Fruit fly (Drosophila melanogaster) whole organism, wandering third instar larva: Measurements from ENCODE around the gene CG46468.

Experiments
- Abd-B ChIP-seq: fragments of >200 bp; optimal IDR thresholded peaks from 2 replicates; lab custom pipeline; 2017; ENCODE audit warnings: missing biosample characterization, missing genetic modification characterization
- CG32264 ChIP-seq: fragments of 200-800 bp; sonication (Bioruptor generic); optimal IDR thresholded peaks from 2 replicates; lab custom pipeline; 2016; ENCODE audit warnings: missing biosample characterization, missing genetic modification characterization
- CG9705 ChIP-seq: fragments of 200-800 bp; sonication (Bioruptor generic); optimal IDR thresholded peaks from 2 replicates; lab custom pipeline; 2018; ENCODE audit warnings: missing biosample characterization, mild to moderate bottlenecking, missing genetic modification characterization
- CrebA ChIP-seq: fragments of 200-800 bp; sonication (Bioruptor generic); optimal IDR thresholded peaks from 2 replicates; lab custom pipeline; 2016; ENCODE audit warnings: missing biosample characterization, mild to moderate bottlenecking, missing genetic modification characterization, borderline replicate concordance
- Dfd ChIP-seq: fragments of >200 bp; optimal IDR thresholded peaks from 2 replicates; lab custom pipeline; 2017; ENCODE audit warnings: missing biosample characterization, missing genetic modification characterization
- Dif ChIP-seq: fragments of 200-275, 200-300 bp; sonication (Bioruptor generic); optimal IDR thresholded peaks from 2 replicates; lab custom pipeline; 2018; ENCODE audit warnings: missing biosample characterization, missing genetic modification characterization; ENCODE audit not compliant: partially characterized antibody
- GATAd ChIP-seq: sonication (Bioruptor generic); optimal IDR thresholded peaks from 2 replicates; lab custom pipeline; 2016; ENCODE audit warnings: missing biosample characterization, missing genetic modification characterization
- HLH106 ChIP-seq: fragments of 200-800 bp; optimal IDR thresholded peaks from 3 replicates; lab custom pipeline; 2019; ENCODE audit warnings: missing biosample characterization, mild to moderate bottlenecking, missing genetic modification characterization, moderate library complexity
- Hnf4 ChIP-seq: fragments of 200-800 bp; sonication (Bioruptor generic); optimal IDR thresholded peaks from 2 replicates; lab custom pipeline; 2016; ENCODE audit warnings: missing biosample characterization, mild to moderate bottlenecking, missing genetic modification characterization
- Hr78 ChIP-seq: fragments of >200 bp; optimal IDR thresholded peaks from 2 replicates; lab custom pipeline; 2017; ENCODE audit warnings: missing biosample characterization, missing genetic modification characterization
- Hr83 ChIP-seq: fragments of 200-300 bp; sonication (Bioruptor generic); optimal IDR thresholded peaks from 2 replicates; lab custom pipeline; 2016; ENCODE audit warnings: missing biosample characterization, mild to moderate bottlenecking, missing genetic modification characterization, moderate library complexity; ENCODE audit not compliant: poor library complexity, severe bottlenecking
- Jra ChIP-seq: sonication (Bioruptor generic); optimal IDR thresholded peaks from 2 replicates; lab custom pipeline; 2016; ENCODE audit warnings: missing biosample characterization, missing genetic modification characterization
- Mio ChIP-seq: sonication (Bioruptor generic); optimal IDR thresholded peaks from 2 replicates; lab custom pipeline; 2016; ENCODE audit warnings: missing biosample characterization, missing genetic modification characterization
- Myc ChIP-seq: fragments of >200 bp; optimal IDR thresholded peaks from 2 replicates; lab custom pipeline; 2017
- N ChIP-seq: fragments of >200 bp; optimal IDR thresholded peaks from 2 replicates; lab custom pipeline; 2018; ENCODE audit warnings: missing biosample characterization, missing external identifiers, missing genetic modification characterization
- OdsH ChIP-seq: fragments of 200-800 bp; sonication (Bioruptor generic); optimal IDR thresholded peaks from 2 replicates; lab custom pipeline; 2016; ENCODE audit warnings: missing biosample characterization, mild to moderate bottlenecking, missing genetic modification characterization
- Rel ChIP-seq, 2 experiments: fragments of 200-800 bp; sonication (Bioruptor generic) in 1 of 2; optimal IDR thresholded peaks; 2 replicates in 1 of 2; 3 replicates in 1 of 2; lab custom pipeline; 2016 to 2019; ENCODE audit warnings: mild to moderate bottlenecking in 2 of 2, missing biosample characterization in 2 of 2, missing genetic modification characterization in 2 of 2, moderate library complexity in 1 of 2
- Sp1 ChIP-seq: fragments of 200-800 bp; sonication (Bioruptor generic); optimal IDR thresholded peaks from 3 replicates; lab custom pipeline; 2019; ENCODE audit warnings: missing biosample characterization, mild to moderate bottlenecking, missing genetic modification characterization, moderate library complexity
- Vsx2 ChIP-seq: fragments of 200-300, 225-300 bp; sonication (Bioruptor generic); optimal IDR thresholded peaks from 2 replicates; lab custom pipeline; 2018; ENCODE audit warnings: missing biosample characterization, missing genetic modification characterization; ENCODE audit not compliant: partially characterized antibody
- br ChIP-seq: fragments of 200-800 bp; sonication (Bioruptor generic); optimal IDR thresholded peaks from 2 replicates; lab custom pipeline; 2016; ENCODE audit warnings: missing biosample characterization, missing genetic modification characterization
- dl ChIP-seq, 2 experiments: fragments of 175-275, 200-275 bp in 1 of 2; fragments of 200-275 bp in 1 of 2; sonication (Bioruptor generic); optimal IDR thresholded peaks; lab custom pipeline; 2018; ENCODE audit warnings: mild to moderate bottlenecking in 2 of 2, missing biosample characterization in 2 of 2, missing genetic modification characterization in 2 of 2, moderate library complexity in 2 of 2; ENCODE audit not compliant: partially characterized antibody in 2 of 2, insufficient read depth in 1 of 2
- dmrt93B ChIP-seq: fragments of 200-800 bp; sonication (Bioruptor generic); optimal IDR thresholded peaks from 2 replicates; lab custom pipeline; 2018; ENCODE audit warnings: missing biosample characterization, mild to moderate bottlenecking, missing genetic modification characterization
- dsf ChIP-seq: sonication (Bioruptor generic); optimal IDR thresholded peaks from 2 replicates; lab custom pipeline; 2016; ENCODE audit warnings: missing biosample characterization, missing genetic modification characterization, borderline replicate concordance
- ey ChIP-seq: fragments of 200-800 bp; sonication (Bioruptor generic); optimal IDR thresholded peaks from 2 replicates; lab custom pipeline; 2016; ENCODE audit warnings: missing biosample characterization, missing genetic modification characterization
- foxo ChIP-seq, 2 experiments: fragments of 200-800 bp; sonication (Bioruptor generic); optimal IDR thresholded peaks; 2 replicates in 1 of 2; 3 replicates in 1 of 2; lab custom pipeline; 2016 to 2017; ENCODE audit warnings: missing biosample characterization in 2 of 2, missing genetic modification characterization in 2 of 2
- fru ChIP-seq: fragments of 200-800 bp; sonication (Bioruptor generic); optimal IDR thresholded peaks from 3 replicates; lab custom pipeline; 2016; ENCODE audit warnings: missing biosample characterization, mild to moderate bottlenecking, missing genetic modification characterization
- h ChIP-seq: fragments of 200-800 bp; sonication (Bioruptor generic); optimal IDR thresholded peaks from 3 replicates; lab custom pipeline; 2016; ENCODE audit warnings: missing biosample characterization, mild to moderate bottlenecking, missing genetic modification characterization
- lola ChIP-seq: fragments of >200 bp; optimal IDR thresholded peaks from 2 replicates; lab custom pipeline; 2017; ENCODE audit warnings: missing biosample characterization, missing genetic modification characterization
- psq ChIP-seq: fragments of 200-800 bp; sonication (Bioruptor generic); optimal IDR thresholded peaks from 3 replicates; lab custom pipeline; 2017; ENCODE audit warnings: missing biosample characterization, mild to moderate bottlenecking, missing genetic modification characterization, moderate library complexity
- rgr ChIP-seq: fragments of 200-800 bp; sonication (Bioruptor generic); optimal IDR thresholded peaks from 3 replicates; lab custom pipeline; 2016; ENCODE audit warnings: missing biosample characterization, mild to moderate bottlenecking, missing genetic modification characterization
- sage ChIP-seq: fragments of 200-800 bp; sonication (Bioruptor generic); optimal IDR thresholded peaks from 2 replicates; lab custom pipeline; 2016; ENCODE audit warnings: missing biosample characterization, mild to moderate bottlenecking, missing genetic modification characterization
- sv ChIP-seq: fragments of 200-800 bp; sonication (Bioruptor generic); optimal IDR thresholded peaks from 3 replicates; lab custom pipeline; 2016; ENCODE audit warnings: missing biosample characterization, missing genetic modification characterization
- tai ChIP-seq: sonication (Bioruptor generic); optimal IDR thresholded peaks from 2 replicates; lab custom pipeline; 2016; ENCODE audit warnings: missing biosample characterization, missing genetic modification characterization
- usp ChIP-seq: fragments of >200 bp; optimal IDR thresholded peaks from 2 replicates; lab custom pipeline; 2017; ENCODE audit warnings: missing biosample characterization, missing genetic modification characterization
- woc ChIP-seq: sonication (Bioruptor generic); optimal IDR thresholded peaks from 2 replicates; lab custom pipeline; 2016; ENCODE audit warnings: missing biosample characterization, mild to moderate bottlenecking, missing genetic modification characterization

The CG46468 gene

dm6 chr2L:9585942-9586341, 20.7 kb upstream of the CG46468 start:
- TF ChIP-seq HLH106 (tag; lab: Kevin White, UChicago) (no peak), br (no peak), fru (GFP tag; lab: Kevin White, UChicago) (no peak), Mio (no peak), lola (no peak), psq (GFP tag; lab: Kevin White, UChicago) (no peak), GATAd (GFP tag; lab: Kevin White, UChicago) (no peak)

dm6 chr2L:9584098-9584703, 19.0 kb upstream of the CG46468 start:
- TF ChIP-seq N (GFP tag; lab: Kevin White, UChicago) (no peak), dmrt93B (GFP tag; lab: Kevin White, UChicago) (no peak), h (GFP tag; lab: Kevin White, UChicago) (no peak), usp (GFP tag; lab: Kevin White, UChicago) (no peak), Dif (GFP tag; lab: Kevin White, UChicago) (no peak), GATAd (GFP tag; lab: Kevin White, UChicago) (no peak), tai (GFP tag; lab: Kevin White, UChicago) (no peak)

dm6 chr2L:9581582-9581981, 16.3 kb upstream of the CG46468 start, which contains the start of gene gcm:
gcm (minus strand) TSS chr2L:9581745.
- TF ChIP-seq Vsx2 (GFP tag; lab: Kevin White, UChicago) (peak; percentile 41), Mio (no peak), dl (GFP tag; optimal IDR thresholded peaks at IDR 0.05; lab: Kevin White, UChicago; ENCODE audit: insufficient read depth in 1 of 2, partially characterized antibody in 2 of 2) (peak in 1 of 2 experiments; percentile 42), N (GFP tag; lab: Kevin White, UChicago) (no peak)

- TF ChIP-seq CG9705 (GFP tag; lab: Kevin White, UChicago) = no peak
- no peak for TF ChIP-seq Hnf4
- TF ChIP-seq h (GFP tag; lab: Kevin White, UChicago) = no peak
- no peak for TF ChIP-seq dmrt93B (GFP tag; lab: Kevin White, UChicago)
- no peak for TF ChIP-seq rgr (GFP tag; lab: Kevin White, UChicago)
- no peak for TF ChIP-seq Abd-B (GFP tag; lab: Kevin White, UChicago)
- TF ChIP-seq Vsx2 (GFP tag; lab: Kevin White, UChicago) = no peak
- no peak for TF ChIP-seq sv (GFP tag; lab: Kevin White, UChicago)
- no peak for TF ChIP-seq psq (GFP tag; lab: Kevin White, UChicago)
- TF ChIP-seq CG32264 (GFP tag; lab: Kevin White, UChicago) = no peak
- no peak for TF ChIP-seq usp (GFP tag; lab: Kevin White, UChicago)
- TF ChIP-seq Hr83 = no peak
- TF ChIP-seq woc (GFP tag; lab: Kevin White, UChicago) = no peak
- no peak for TF ChIP-seq Jra (GFP tag; lab: Kevin White, UChicago)
- TF ChIP-seq foxo (GFP tag; optimal IDR thresholded peaks at IDR 0.05; lab: Kevin White, UChicago) = no peak
- TF ChIP-seq ey (GFP tag; lab: Kevin White, UChicago) = no peak
- TF ChIP-seq dl (GFP tag; optimal IDR thresholded peaks at IDR 0.05; lab: Kevin White, UChicago; ENCODE audit: insufficient read depth in 1 of 2, partially characterized antibody in 2 of 2) = no peak
- no peak for TF ChIP-seq lola
- TF ChIP-seq Hr78 (GFP tag; lab: Kevin White, UChicago) = no peak
- TF ChIP-seq Myc (lab: Kevin White, UChicago) = no peak
- TF ChIP-seq, all 38 proteins: peak for 0
These were observed 14.3 kb upstream of the CG46468 start, which contains the start of gene CG31709 for dm6 chr2L:9579538-9579937. CG31709 (minus strand) TSS chr2L:9579638.

dm6 chr2L:9576269-9576933, 11.2 kb upstream of the CG46468 start, which contains the start of gene Mtpalpha:
Mtpalpha (minus strand) TSS chr2L:9576769.
- TF ChIP-seq N (GFP tag; lab: Kevin White, UChicago) (no peak), sage (GFP tag; lab: Kevin White, UChicago) (no peak), Sp1 (GFP tag; lab: Kevin White, UChicago) (peak; percentile 44), ey (GFP tag; lab: Kevin White, UChicago) (peak; percentile 3), CrebA (GFP tag; lab: Kevin White, UChicago) (no peak), tai (GFP tag; lab: Kevin White, UChicago) (no peak), fru (GFP tag; lab: Kevin White, UChicago) (no peak), OdsH (peak; percentile 20), Rel (GFP tag; optimal IDR thresholded peaks at IDR 0.05; lab: Kevin White, UChicago) (no peak), Rel (tag; optimal IDR thresholded peaks at IDR 0.05; lab: Kevin White, UChicago) (peak; percentile 31), Dif (GFP tag; lab: Kevin White, UChicago) (no peak), Myc (lab: Kevin White, UChicago) (peak; percentile 16), Hr83 (no peak), h (GFP tag; lab: Kevin White, UChicago) (peak; percentile 30), dsf (GFP tag; lab: Kevin White, UChicago) (no peak), foxo (GFP tag; optimal IDR thresholded peaks at IDR 0.05; lab: Kevin White, UChicago) (peak in 1 of 2 experiments; percentile 49), psq (GFP tag; lab: Kevin White, UChicago) (peak; percentile 30), HLH106 (tag; lab: Kevin White, UChicago) (no peak), Hnf4 (peak; percentile 98), Mio (no peak), Dfd (GFP tag; lab: Kevin White, UChicago) (no peak), GATAd (GFP tag; lab: Kevin White, UChicago) (no peak), Jra (GFP tag; lab: Kevin White, UChicago) (no peak), usp (GFP tag; lab: Kevin White, UChicago) (no peak), br (peak; percentile 33), dl (GFP tag; optimal IDR thresholded peaks at IDR 0.05; lab: Kevin White, UChicago; ENCODE audit: insufficient read depth in 1 of 2, partially characterized antibody in 2 of 2) (no peak)
